Worm (Caenorhabditis elegans) whole organism, mixed stage, embryonic: ENCODE data around the gene B0228.6.

Source experiments
- M03D4.4 ChIP-seq: sonication (generic microtip); optimal IDR thresholded peaks from 2 replicates; lab custom pipeline; 2017; ENCODE audit warnings: mild to moderate bottlenecking, missing genetic modification characterization, missing compliant biosample characterization
- bed-3 ChIP-seq: fragments of 200-800 bp; sonication (Bioruptor generic); optimal IDR thresholded peaks from 3 replicates; lab custom pipeline; 2018; ENCODE audit warnings: mild to moderate bottlenecking, missing genetic modification characterization, moderate library complexity, missing compliant biosample characterization
- blmp-1 ChIP-seq: fragments of 150-350 bp; optimal IDR thresholded peaks from 2 replicates; lab custom pipeline; 2014; ENCODE audit warnings: missing biosample characterization, missing genetic modification characterization
- ceh-39 ChIP-seq: fragments of 150-350 bp; optimal IDR thresholded peaks from 2 replicates; lab custom pipeline; 2014; ENCODE audit warnings: missing biosample characterization, missing genetic modification characterization
- ceh-43 ChIP-seq: fragments of 200-800 bp; sonication (Bioruptor generic); optimal IDR thresholded peaks from 2 replicates; lab custom pipeline; 2018; ENCODE audit warnings: mild to moderate bottlenecking, missing genetic modification characterization, moderate library complexity, missing compliant biosample characterization
- ces-1 ChIP-seq: fragments of 150-350 bp; optimal IDR thresholded peaks from 2 replicates; lab custom pipeline; 2014; ENCODE audit warnings: missing biosample characterization, missing genetic modification reagents, missing genetic modification characterization
- drap-1 ChIP-seq: fragments of 200-800 bp; sonication (Bioruptor generic); optimal IDR thresholded peaks from 3 replicates; lab custom pipeline; 2018; ENCODE audit warnings: mild to moderate bottlenecking, missing genetic modification characterization, missing compliant biosample characterization
- elt-1 ChIP-seq: sonication (generic microtip); optimal IDR thresholded peaks from 2 replicates; lab custom pipeline; 2017; ENCODE audit warnings: missing genetic modification characterization, mild to moderate bottlenecking, missing compliant biosample characterization, antibody characterized with exemption, moderate library complexity, borderline replicate concordance; ENCODE audit not compliant: insufficient read depth
- elt-3 ChIP-seq: fragments of 150-350 bp; optimal IDR thresholded peaks from 2 replicates; lab custom pipeline; 2014; ENCODE audit warnings: missing biosample characterization, missing genetic modification characterization
- ham-2 ChIP-seq: fragments of 200-800 bp; sonication (Bioruptor generic); optimal IDR thresholded peaks from 2 replicates; lab custom pipeline; 2018; ENCODE audit warnings: mild to moderate bottlenecking, missing genetic modification characterization, missing compliant biosample characterization
- hlh-1 ChIP-seq: fragments of 150-350 bp; optimal IDR thresholded peaks from 2 replicates; lab custom pipeline; 2014; ENCODE audit warnings: missing biosample characterization, missing genetic modification reagents, missing genetic modification characterization
- lin-13 ChIP-seq: fragments of 150-350 bp; optimal IDR thresholded peaks from 2 replicates; lab custom pipeline; 2014; ENCODE audit warnings: missing biosample characterization, missing genetic modification characterization
- lin-32 ChIP-seq: fragments of 200-800 bp; sonication (Bioruptor generic); optimal IDR thresholded peaks from 2 replicates; lab custom pipeline; 2018; ENCODE audit warnings: mild to moderate bottlenecking, missing genetic modification characterization, missing compliant biosample characterization
- mab-5 ChIP-seq: fragments of 150-350 bp; optimal IDR thresholded peaks from 2 replicates; lab custom pipeline; 2014; ENCODE audit warnings: missing biosample characterization, missing genetic modification characterization
- mep-1 ChIP-seq: fragments of 150-350 bp; optimal IDR thresholded peaks from 2 replicates; lab custom pipeline; 2017; ENCODE audit warnings: missing biosample characterization, missing genetic modification reagents, missing genetic modification characterization, inconsistent platforms
- mls-2 ChIP-seq: sonication (generic microtip); optimal IDR thresholded peaks from 2 replicates; lab custom pipeline; 2016; ENCODE audit warnings: mild to moderate bottlenecking, missing genetic modification characterization, moderate library complexity, missing compliant biosample characterization
- nhr-12 ChIP-seq: fragments of 150-350 bp; optimal IDR thresholded peaks from 2 replicates; lab custom pipeline; 2014; ENCODE audit warnings: missing biosample characterization, missing genetic modification characterization
- nhr-2 ChIP-seq: fragments of 150-350 bp; optimal IDR thresholded peaks from 2 replicates; lab custom pipeline; 2014; ENCODE audit warnings: missing biosample characterization, missing genetic modification characterization
- nhr-76 ChIP-seq: sonication (generic microtip); optimal IDR thresholded peaks from 2 replicates; lab custom pipeline; 2017; ENCODE audit warnings: missing biosample characterization, missing genetic modification characterization
- sem-2 ChIP-seq: fragments of 200-800 bp; sonication (Bioruptor generic); optimal IDR thresholded peaks from 2 replicates; lab custom pipeline; 2018; ENCODE audit warnings: mild to moderate bottlenecking, missing genetic modification characterization, missing compliant biosample characterization
- snpc-4 ChIP-seq: fragments of 150-350 bp; optimal IDR thresholded peaks from 2 replicates; lab custom pipeline; 2014; ENCODE audit warnings: missing biosample characterization, missing genetic modification characterization
- tbx-8 ChIP-seq: fragments of 200-800 bp; sonication (Bioruptor generic); optimal IDR thresholded peaks from 2 replicates; lab custom pipeline; 2018; ENCODE audit warnings: mild to moderate bottlenecking, missing genetic modification characterization, moderate library complexity, missing compliant biosample characterization
- unc-120 ChIP-seq: sonication (generic microtip); optimal IDR thresholded peaks from 2 replicates; lab custom pipeline; 2017; ENCODE audit warnings: missing genetic modification characterization, missing compliant biosample characterization; ENCODE audit not compliant: poor library complexity, severe bottlenecking
- zip-8 ChIP-seq: fragments of 150-350 bp; optimal IDR thresholded peaks from 2 replicates; lab custom pipeline; 2014; ENCODE audit warnings: missing biosample characterization, missing genetic modification characterization
- ztf-11 ChIP-seq: fragments of 150-350 bp; optimal IDR thresholded peaks from 2 replicates; lab custom pipeline; 2014; ENCODE audit warnings: missing biosample characterization, missing genetic modification characterization

B0228.6 gene

DNA sequence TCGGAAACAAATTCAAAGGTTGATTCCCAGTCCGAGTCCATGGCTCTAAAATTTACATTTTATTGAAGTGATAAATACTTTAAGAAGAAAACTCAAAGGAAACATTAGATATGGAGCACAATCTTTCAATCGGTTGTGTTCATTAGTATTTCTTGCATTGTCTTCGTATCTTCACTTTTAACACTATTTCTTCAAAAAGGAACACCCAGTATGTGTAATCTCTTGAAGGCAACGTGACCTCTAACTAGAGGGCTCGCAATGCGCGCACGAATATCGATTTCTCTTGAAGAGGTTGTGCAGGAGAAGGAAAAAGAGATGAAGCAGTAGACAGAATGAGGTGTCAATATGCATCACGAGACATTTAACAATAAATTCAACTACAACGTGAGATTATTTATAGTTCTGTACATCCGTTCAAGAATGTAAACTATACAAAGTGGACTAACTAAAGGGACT lies at the start of gene B0228.6, which contains the start of gene B0228.1:
B0228.6 (minus strand) TSS at position 51 of the 456 bp plus-strand sequence.
B0228.1 (plus strand) TSS at position 228 of the 456 bp plus-strand sequence.
- TF ChIP-seq nhr-2 (tag; lab: Kevin White, UChicago) (no peak), ceh-39 (tag; lab: Kevin White, UChicago) (peak; percentile 55), tbx-8 (no peak), unc-120 (tag; lab: Kevin White, UChicago) (peak; percentile 50)

DNA sequence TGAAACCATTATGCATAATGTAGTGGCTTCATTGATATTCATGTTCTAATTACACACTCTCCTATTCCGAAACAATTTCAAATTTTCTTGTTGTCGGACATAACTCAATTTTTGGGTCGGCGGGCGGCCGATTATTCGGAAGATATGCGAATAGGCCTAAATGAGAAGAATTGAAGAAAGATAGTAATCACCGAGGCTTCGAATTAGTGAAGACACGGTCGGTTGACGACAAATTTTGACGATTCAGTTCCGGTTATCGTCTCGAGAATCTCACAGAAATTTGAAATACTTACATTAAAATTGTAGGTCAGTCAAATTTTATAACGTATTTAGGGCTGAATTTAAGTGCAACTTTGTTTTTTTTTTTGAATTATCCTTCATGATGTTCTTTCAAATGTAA lies 48.2 kb upstream of the B0228.6 start:
- TF ChIP-seq elt-1 (tag; lab: Kevin White, UChicago) (peak; percentile 62), ztf-11 (tag; lab: Kevin White, UChicago) (no peak), ces-1 (GFP tag; lab: Kevin White, UChicago) (peak; percentile 86)

ce11 chrII:7801899-7802298 lies 46.9 kb upstream of the B0228.6 start:
- TF ChIP-seq bed-3 (no peak), elt-1 (tag; lab: Kevin White, UChicago) (peak; percentile 97), mab-5 (no peak), snpc-4 (tag; lab: Kevin White, UChicago) (no peak), mls-2 (tag; lab: Kevin White, UChicago) (no peak), zip-8 (peak; percentile 36)

DNA sequence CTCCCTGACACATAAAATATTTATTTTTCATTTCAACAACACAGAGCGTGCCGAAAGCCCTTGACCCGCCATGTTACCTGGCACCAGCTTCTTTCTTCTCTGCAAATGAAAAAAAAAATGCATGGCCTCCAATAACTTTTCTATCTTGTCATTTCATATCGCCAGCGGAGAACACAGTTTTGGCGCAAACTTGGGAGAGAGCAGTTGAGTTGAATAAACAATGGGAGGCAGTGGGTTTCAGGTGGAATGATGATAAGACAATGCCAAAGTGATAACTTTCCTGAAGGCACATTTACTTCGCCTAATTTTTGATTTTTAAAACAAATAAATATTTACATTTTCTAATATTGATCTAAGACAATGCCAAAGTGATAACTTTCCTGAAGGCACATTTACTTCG lies 46.3 kb upstream of the B0228.6 start:
- TF ChIP-seq lin-32: no peak
- no peak for TF ChIP-seq M03D4.4 (tag; lab: Kevin White, UChicago)
- no peak for TF ChIP-seq mep-1
- no peak for TF ChIP-seq elt-3
- TF ChIP-seq mab-5: no peak
- no peak for TF ChIP-seq bed-3
- no peak for TF ChIP-seq ceh-39 (tag; lab: Kevin White, UChicago)
- no peak for TF ChIP-seq tbx-8
- TF ChIP-seq ham-2 (GFP tag; lab: Kevin White, UChicago): no peak
- no peak for TF ChIP-seq nhr-12 (tag; lab: Kevin White, UChicago)
- no peak for TF ChIP-seq sem-2 (GFP tag; lab: Kevin White, UChicago)
- no peak for TF ChIP-seq drap-1 (GFP tag; lab: Kevin White, UChicago)
- TF ChIP-seq blmp-1: no peak
- TF ChIP-seq nhr-2 (tag; lab: Kevin White, UChicago): no peak
- TF ChIP-seq, all 35 proteins: peak for 0

ce11 chrII:7795299-7795698 lies 40.3 kb upstream of the B0228.6 start:
- TF ChIP-seq zip-8 (no peak), ceh-43 (GFP tag; lab: Kevin White, UChicago) (no peak), ces-1 (GFP tag; lab: Kevin White, UChicago) (peak; percentile 52)

ce11 chrII:7794222-7794621 lies 39.3 kb upstream of the B0228.6 start, which contains the start of gene glr-4:
glr-4 (minus strand) TSS chrII:7794322.
- TF ChIP-seq nhr-12 (tag; lab: Kevin White, UChicago) (no peak), lin-13 (tag; lab: Kevin White, UChicago) (no peak), ces-1 (GFP tag; lab: Kevin White, UChicago) (peak; percentile 5), tbx-8 (no peak), M03D4.4 (tag; lab: Kevin White, UChicago) (no peak), elt-1 (tag; lab: Kevin White, UChicago) (no peak)

DNA sequence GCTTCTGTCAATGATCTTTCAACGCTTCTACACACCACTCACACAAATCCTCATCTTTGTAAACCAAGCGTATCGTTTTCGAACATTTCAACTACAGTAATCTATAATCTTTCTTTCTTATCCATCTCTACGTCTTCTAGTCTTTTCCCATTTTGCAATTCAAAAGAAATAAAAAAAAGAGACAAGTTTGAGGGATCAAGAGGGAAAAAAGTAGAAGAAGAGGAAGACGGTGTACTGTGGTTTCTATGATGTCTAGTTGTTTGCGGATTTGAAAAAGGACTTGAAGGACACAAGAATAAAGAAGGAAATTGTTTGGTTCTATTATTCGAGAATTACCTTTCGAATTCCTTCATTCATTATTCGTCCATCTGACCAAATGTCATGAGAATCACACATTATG lies 37.5 kb upstream of the B0228.6 start:
- TF ChIP-seq ztf-11 (tag; lab: Kevin White, UChicago) (no peak), hlh-1 (tag; lab: Kevin White, UChicago) (no peak), ces-1 (GFP tag; lab: Kevin White, UChicago) (no peak), zip-8 (no peak), nhr-76 (tag; lab: Kevin White, UChicago) (no peak), tbx-8 (no peak), lin-32 (no peak), ceh-39 (tag; lab: Kevin White, UChicago) (no peak), unc-120 (tag; lab: Kevin White, UChicago) (no peak), blmp-1 (no peak)
- TF ChIP-seq, all 35 proteins: peak for 0
